Fruit fly (Drosophila melanogaster) whole organism, embryonic: ENCODE measurements around the gene CG10317.
A peak's percentile ranks its signal among the peaks of the same experiment; 100 is the strongest.

Source experiments
- Atf-2 ChIP-seq: fragments of 200-800 bp; sonication (Bioruptor generic); optimal IDR thresholded peaks from 2 replicates; lab custom pipeline; 2016; ENCODE audit warnings: missing biosample characterization, missing genetic modification characterization
- Atf6 ChIP-seq: fragments of 200-800 bp; sonication (Bioruptor generic); IDR thresholded peaks from 2 replicates; pipeline ENCODE4 v1.3.6; 2022; ENCODE audit warnings: missing biosample characterization, missing genetic modification characterization
- Bgb ChIP-seq: fragments of 200-800 bp; sonication (Bioruptor generic); IDR thresholded peaks from 2 replicates; pipeline ENCODE4 v1.3.6; 2022; ENCODE audit warnings: missing biosample characterization, missing genetic modification characterization; ENCODE audit not compliant: partially characterized antibody
- CG10565 ChIP-seq: fragments of 200-800 bp; sonication (Bioruptor generic); optimal IDR thresholded peaks from 3 replicates; lab custom pipeline; 2016; ENCODE audit warnings: missing biosample characterization, mild to moderate bottlenecking, missing genetic modification characterization
- CG12391 ChIP-seq: fragments of 200-800 bp; sonication (Bioruptor generic); optimal IDR thresholded peaks from 3 replicates; lab custom pipeline; 2018; ENCODE audit warnings: missing biosample characterization, mild to moderate bottlenecking, missing genetic modification characterization, moderate library complexity
- CG1529 ChIP-seq: fragments of 200-800 bp; sonication (Bioruptor generic); optimal IDR thresholded peaks from 3 replicates; lab custom pipeline; 2018; ENCODE audit warnings: missing biosample characterization, missing genetic modification characterization
- CG16813 ChIP-seq: fragments of 200-800 bp; sonication (Bioruptor generic); IDR thresholded peaks from 3 replicates; pipeline ENCODE4 v1.3.6; 2022; ENCODE audit warnings: missing biosample characterization, missing genetic modification characterization; ENCODE audit not compliant: partially characterized antibody
- CG18764 ChIP-seq: fragments of 200-800 bp; sonication (Bioruptor generic); optimal IDR thresholded peaks from 3 replicates; lab custom pipeline; 2016; ENCODE audit warnings: missing biosample characterization, missing genetic modification characterization
- CG2116 ChIP-seq: fragments of 200-800 bp; sonication (Bioruptor generic); optimal IDR thresholded peaks from 3 replicates; lab custom pipeline; 2018; ENCODE audit warnings: missing biosample characterization, mild to moderate bottlenecking, missing genetic modification characterization
- CG3065 ChIP-seq: fragments of 200-800 bp; sonication (Bioruptor generic); optimal IDR thresholded peaks from 2 replicates; lab custom pipeline; 2016; ENCODE audit warnings: missing biosample characterization, missing genetic modification characterization
- CG31365 ChIP-seq: fragments of 200-800 bp; sonication (Bioruptor generic); optimal IDR thresholded peaks from 2 replicates; lab custom pipeline; 2018; ENCODE audit warnings: missing biosample characterization, mild to moderate bottlenecking, missing genetic modification characterization
- CG32767 ChIP-seq: fragments of 200-800 bp; sonication (Bioruptor generic); IDR thresholded peaks from 2 replicates; pipeline ENCODE4 v1.3.6; 2022; ENCODE audit warnings: missing biosample characterization, missing genetic modification characterization
- CG33557 ChIP-seq: fragments of 200-800 bp; sonication (Bioruptor generic); optimal IDR thresholded peaks from 2 replicates; lab custom pipeline; 2019; ENCODE audit warnings: missing biosample characterization, mild to moderate bottlenecking, missing genetic modification characterization, moderate library complexity
- CG34224 ChIP-seq: fragments of 200-800 bp; sonication (Bioruptor generic); IDR thresholded peaks from 3 replicates; pipeline ENCODE4 v1.3.6; 2022; ENCODE audit warnings: missing biosample characterization, missing genetic modification characterization; ENCODE audit not compliant: partially characterized antibody
- CG6272 ChIP-seq: fragments of 200-800 bp; sonication (Bioruptor generic); IDR thresholded peaks from 2 replicates; pipeline ENCODE4 v1.3.6; 2022; ENCODE audit warnings: missing biosample characterization, missing genetic modification characterization
- CG6854 ChIP-seq: fragments of 200-800 bp; sonication (Bioruptor generic); optimal IDR thresholded peaks from 3 replicates; lab custom pipeline; 2017; ENCODE audit warnings: missing biosample characterization, mild to moderate bottlenecking, missing genetic modification characterization
- CG7987 ChIP-seq: fragments of 200-800 bp; sonication (Bioruptor generic); optimal IDR thresholded peaks from 2 replicates; lab custom pipeline; 2018; ENCODE audit warnings: missing biosample characterization, mild to moderate bottlenecking, missing genetic modification characterization, moderate library complexity
- CG8359 ChIP-seq: fragments of 200-800 bp; sonication (Bioruptor generic); optimal IDR thresholded peaks from 2 replicates; lab custom pipeline; 2017; ENCODE audit warnings: missing biosample characterization, mild to moderate bottlenecking, missing genetic modification characterization, borderline replicate concordance
- CG8478 ChIP-seq: fragments of >200 bp; optimal IDR thresholded peaks from 2 replicates; lab custom pipeline; 2018
- Camta ChIP-seq: fragments of 200-800 bp; sonication (Bioruptor generic); optimal IDR thresholded peaks from 2 replicates; lab custom pipeline; 2016; ENCODE audit warnings: missing biosample characterization, missing genetic modification characterization
- Dbx ChIP-seq: fragments of 200-800 bp; sonication (Bioruptor generic); IDR thresholded peaks from 3 replicates; pipeline ENCODE4 v1.3.6; 2022; ENCODE audit warnings: missing biosample characterization, missing genetic modification characterization
- Dip2 ChIP-seq: fragments of 200-800 bp; sonication (Bioruptor generic); IDR thresholded peaks from 2 replicates; pipeline ENCODE4 v1.3.6; 2022; ENCODE audit warnings: missing biosample characterization, missing genetic modification characterization
- Dll ChIP-seq: fragments of 200-800 bp; sonication (Bioruptor generic); IDR thresholded peaks from 4 replicates; pipeline ENCODE4 v1.3.6; 2022; ENCODE audit warnings: missing biosample characterization, missing genetic modification characterization; ENCODE audit not compliant: partially characterized antibody
- Eip74EF ChIP-seq, 2 experiments: fragments of 200-800 bp in 1 of 2; fragments of >200 bp in 1 of 2; sonication (Bioruptor generic) in 1 of 2; optimal IDR thresholded peaks; 2 replicates each; lab custom pipeline; 2017 to 2019; ENCODE audit warnings: missing biosample characterization in 2 of 2, missing genetic modification characterization in 2 of 2, mild to moderate bottlenecking in 1 of 2, moderate library complexity in 1 of 2
- H15 ChIP-seq: fragments of 200-800 bp; sonication (Bioruptor generic); IDR thresholded peaks from 3 replicates; pipeline ENCODE4 v1.3.6; 2022; ENCODE audit warnings: missing biosample characterization, missing genetic modification characterization
- HmgZ ChIP-seq: fragments of 200-800 bp; sonication (Bioruptor generic); optimal IDR thresholded peaks from 2 replicates; lab custom pipeline; 2018; ENCODE audit warnings: missing biosample characterization, mild to moderate bottlenecking, missing genetic modification characterization
- Hsf ChIP-seq: fragments of 200-800 bp; sonication (Bioruptor generic); optimal IDR thresholded peaks from 3 replicates; lab custom pipeline; 2016; ENCODE audit warnings: missing biosample characterization, missing genetic modification characterization
- MESR4 ChIP-seq: fragments of 200-800 bp; sonication (Bioruptor generic); optimal IDR thresholded peaks from 2 replicates; lab custom pipeline; 2018; ENCODE audit warnings: missing biosample characterization, mild to moderate bottlenecking, missing genetic modification characterization, moderate library complexity
- Optix ChIP-seq: fragments of 200-800 bp; sonication (Bioruptor generic); IDR thresholded peaks from 3 replicates; pipeline ENCODE4 v1.3.6; 2022; ENCODE audit warnings: missing biosample characterization, missing genetic modification characterization
- Pdp1 ChIP-seq, 2 experiments: fragments of 200-800 bp; sonication (Bioruptor generic); optimal IDR thresholded peaks; 3 replicates each; lab custom pipeline; 2016; ENCODE audit warnings: missing biosample characterization in 2 of 2, missing genetic modification characterization in 2 of 2, mild to moderate bottlenecking in 1 of 2, moderate library complexity in 1 of 2
- Sox100B ChIP-seq: fragments of 200-800 bp; sonication (Bioruptor generic); optimal IDR thresholded peaks from 3 replicates; lab custom pipeline; 2018; ENCODE audit warnings: missing biosample characterization, mild to moderate bottlenecking, missing genetic modification characterization
- abd-A ChIP-seq: fragments of 200-800 bp; sonication (Bioruptor generic); optimal IDR thresholded peaks from 3 replicates; lab custom pipeline; 2019; ENCODE audit warnings: missing biosample characterization, mild to moderate bottlenecking, missing genetic modification characterization, moderate library complexity
- amos ChIP-seq: fragments of 200-800 bp; sonication (Bioruptor generic); IDR thresholded peaks from 2 replicates; pipeline ENCODE4 v1.3.6; 2022; ENCODE audit warnings: missing biosample characterization, missing genetic modification characterization; ENCODE audit not compliant: partially characterized antibody
- ash1 ChIP-seq: fragments of 200-800 bp; sonication (Bioruptor generic); optimal IDR thresholded peaks from 2 replicates; lab custom pipeline; 2018; ENCODE audit warnings: missing biosample characterization, mild to moderate bottlenecking, missing genetic modification characterization
- bcd ChIP-seq: fragments of 200-800 bp; sonication (Bioruptor generic); optimal IDR thresholded peaks from 2 replicates; lab custom pipeline; 2017; ENCODE audit warnings: missing biosample characterization, mild to moderate bottlenecking, missing genetic modification characterization
- crc ChIP-seq: fragments of 200-800 bp; sonication (Bioruptor generic); optimal IDR thresholded peaks from 2 replicates; lab custom pipeline; 2016; ENCODE audit warnings: missing biosample characterization, missing genetic modification characterization
- dmrt11E ChIP-seq: fragments of 200-800 bp; sonication (Bioruptor generic); optimal IDR thresholded peaks from 3 replicates; lab custom pipeline; 2018; ENCODE audit warnings: missing biosample characterization, mild to moderate bottlenecking, missing genetic modification characterization, moderate library complexity
- gro ChIP-seq: fragments of 200-800 bp; sonication (Bioruptor generic); optimal IDR thresholded peaks from 2 replicates; lab custom pipeline; 2016; ENCODE audit warnings: missing biosample characterization, missing genetic modification characterization
- hkb ChIP-seq, 2 experiments: fragments of 200-800 bp in 1 of 2; fragments of >200 bp in 1 of 2; sonication (Bioruptor generic) in 1 of 2; IDR thresholded peaks in 1 of 2; optimal IDR thresholded peaks in 1 of 2; 2 replicates each; pipeline versions ENCODE4 v1.3.6 to Lab custom; 2017 to 2022; ENCODE audit warnings: missing biosample characterization in 1 of 2, missing genetic modification characterization in 1 of 2
- kah ChIP-seq: fragments of 200-800 bp; sonication (Bioruptor generic); optimal IDR thresholded peaks from 2 replicates; lab custom pipeline; 2018; ENCODE audit warnings: missing biosample characterization, mild to moderate bottlenecking, missing genetic modification characterization
- kay ChIP-seq: fragments of 200-800 bp; sonication (Bioruptor generic); optimal IDR thresholded peaks from 2 replicates; lab custom pipeline; 2016; ENCODE audit warnings: missing biosample characterization, missing genetic modification characterization
- nerfin-1 ChIP-seq: fragments of 200-800 bp; sonication (Bioruptor generic); optimal IDR thresholded peaks from 3 replicates; lab custom pipeline; 2019; ENCODE audit warnings: missing biosample characterization, mild to moderate bottlenecking, missing genetic modification characterization, moderate library complexity
- onecut ChIP-seq: fragments of 200-800 bp; sonication (Bioruptor generic); IDR thresholded peaks from 2 replicates; pipeline ENCODE4 v1.3.6; 2022; ENCODE audit warnings: missing biosample characterization, missing genetic modification characterization
- p53 ChIP-seq: fragments of 200-800 bp; sonication (Bioruptor generic); optimal IDR thresholded peaks from 2 replicates; lab custom pipeline; 2016; ENCODE audit warnings: missing biosample characterization, missing genetic modification characterization
- pzg ChIP-seq: fragments of 200-800 bp; sonication (Bioruptor generic); optimal IDR thresholded peaks from 3 replicates; lab custom pipeline; 2018; ENCODE audit warnings: missing biosample characterization, mild to moderate bottlenecking, missing genetic modification characterization, moderate library complexity
- schlank ChIP-seq: fragments of 200-800 bp; sonication (Bioruptor generic); optimal IDR thresholded peaks from 2 replicates; lab custom pipeline; 2018; ENCODE audit warnings: missing biosample characterization, mild to moderate bottlenecking, missing genetic modification characterization
- sisA ChIP-seq: fragments of 200-800 bp; sonication (Bioruptor generic); IDR thresholded peaks from 2 replicates; pipeline ENCODE4 v1.3.6; 2022; ENCODE audit warnings: missing biosample characterization, missing genetic modification characterization
- sqz ChIP-seq: fragments of 200-800 bp; sonication (Bioruptor generic); optimal IDR thresholded peaks from 3 replicates; lab custom pipeline; 2018; ENCODE audit warnings: missing biosample characterization, mild to moderate bottlenecking, missing genetic modification characterization
- stwl ChIP-seq: fragments of 200-800 bp; sonication (Bioruptor generic); optimal IDR thresholded peaks from 3 replicates; lab custom pipeline; 2018; ENCODE audit warnings: missing biosample characterization, mild to moderate bottlenecking, missing genetic modification characterization, moderate library complexity

The CG10317 gene

dm6 chr3R:16331809-16332343 is 38.5 kb downstream of the CG10317 start (continued):
- TF ChIP-seq hkb (optimal IDR thresholded peaks at IDR 0.05; lab: Kevin White, UChicago), result no peak
- TF ChIP-seq hkb (GFP tag; IDR thresholded peaks at IDR 0.05; lab: Robert Waterston, UW), result peak; percentile 58; the same call in 1 of the 2 replicates
- no peak for TF ChIP-seq Dip2 (GFP tag; lab: Robert Waterston, UW)
- peak; percentile 65; the same call in 2 of the 3 replicates for TF ChIP-seq H15 (GFP tag; lab: Robert Waterston, UW)
- no peak for TF ChIP-seq CG10565 (GFP tag; lab: Kevin White, UChicago)
- TF ChIP-seq CG32767 (GFP tag; lab: Robert Waterston, UW), result 0 out of 2 replicates have a peak, but pooled peaks have one; percentile 31
- peak; percentile 79 for TF ChIP-seq dmrt11E (tag; lab: Kevin White, UChicago)
- no peak for TF ChIP-seq Bgb (GFP tag; lab: Robert Waterston, UW)
- peak; percentile 20 for TF ChIP-seq crc (GFP tag; lab: Kevin White, UChicago)
- peak; percentile 89 for TF ChIP-seq CG33557 (GFP tag; lab: Kevin White, UChicago)
- no peak for TF ChIP-seq CG16813 (GFP tag; lab: Robert Waterston, UW)
- no peak for TF ChIP-seq abd-A
- peak; percentile 9 for TF ChIP-seq CG6854 (GFP tag; lab: Kevin White, UChicago)
- TF ChIP-seq CG18764, result peak; percentile 62
- no peak for TF ChIP-seq gro (GFP tag; lab: Kevin White, UChicago)
- TF ChIP-seq kay (GFP tag; lab: Kevin White, UChicago), result peak; percentile 59
- TF ChIP-seq schlank (tag; lab: Kevin White, UChicago), result peak; percentile 67
- peak; percentile 62 for TF ChIP-seq HmgZ (tag; lab: Kevin White, UChicago)
- TF ChIP-seq Pdp1 (GFP tag; optimal IDR thresholded peaks at IDR 0.05; lab: Kevin White, UChicago), result peak; percentile 20 to 57
- peak; percentile 50; the same call in 1 of the 3 replicates for TF ChIP-seq Dbx
- TF ChIP-seq CG8478 (lab: Kevin White, UChicago), result no peak
- no peak for TF ChIP-seq kah
- 0 out of 3 replicates have a peak, but pooled peaks have one; percentile 36 for TF ChIP-seq Optix (GFP tag; lab: Robert Waterston, UW)
- TF ChIP-seq MESR4 (GFP tag; lab: Kevin White, UChicago), result peak; percentile 14
- peak; percentile 19 for TF ChIP-seq CG12391 (tag; lab: Kevin White, UChicago)
- TF ChIP-seq CG31365 (tag; lab: Kevin White, UChicago), result peak; percentile 51
- TF ChIP-seq Atf-2 (GFP tag; lab: Kevin White, UChicago), result peak; percentile 38
- TF ChIP-seq Dll, result no peak
- TF ChIP-seq Hsf (GFP tag; lab: Kevin White, UChicago), result peak; percentile 55
- no peak for TF ChIP-seq pzg (GFP tag; lab: Kevin White, UChicago)
- TF ChIP-seq p53 (GFP tag; lab: Kevin White, UChicago), result peak; percentile 37
- TF ChIP-seq CG2116 (GFP tag; lab: Kevin White, UChicago), result peak; percentile 54
- TF ChIP-seq nerfin-1 (tag; lab: Kevin White, UChicago), result peak; percentile 67
- peak; percentile 48 for TF ChIP-seq CG7987
- TF ChIP-seq CG3065, result peak; percentile 60
- TF ChIP-seq sisA (GFP tag; lab: Robert Waterston, UW), result no peak
- TF ChIP-seq Sox100B (GFP tag; lab: Kevin White, UChicago), result peak; percentile 35
- TF ChIP-seq sqz (GFP tag; lab: Kevin White, UChicago), result no peak
- peak; percentile 73 for TF ChIP-seq CG1529 (GFP tag; lab: Kevin White, UChicago)
- TF ChIP-seq ash1, result no peak
- no peak for TF ChIP-seq stwl (tag; lab: Kevin White, UChicago)
- no peak for TF ChIP-seq CG34224 (GFP tag; lab: Robert Waterston, UW)
- peak; percentile 70 for TF ChIP-seq Camta
- peak; percentile 54 for TF ChIP-seq CG8359
- peak; percentile 44; the same call in 1 of the 2 replicates for TF ChIP-seq Atf6 (GFP tag; lab: Robert Waterston, UW)
- TF ChIP-seq Eip74EF (GFP tag; optimal IDR thresholded peaks at IDR 0.05; lab: Kevin White, UChicago), result peak in 1 of 2 experiments; percentile 39
- TF ChIP-seq onecut (GFP tag; lab: Robert Waterston, UW), result peak; percentile 52
- TF ChIP-seq CG6272 (GFP tag; lab: Robert Waterston, UW), result no peak
- peak; percentile 38 for TF ChIP-seq bcd (GFP tag; lab: Kevin White, UChicago)
- TF ChIP-seq amos (GFP tag; lab: Robert Waterston, UW), result no peak
